Fruit fly (Drosophila melanogaster) whole organism, embryonic: ENCODE measurements around the gene RfC3.

Source experiments
- Atf6 ChIP-seq: fragments of 200-800 bp; sonication (Bioruptor generic); IDR thresholded peaks from 2 replicates; pipeline ENCODE4 v1.3.6; 2022; ENCODE audit warnings: missing biosample characterization, missing genetic modification characterization
- BtbVII ChIP-seq: fragments of 200-800 bp; sonication (Bioruptor generic); optimal IDR thresholded peaks from 3 replicates; lab custom pipeline; 2017; ENCODE audit warnings: missing biosample characterization, mild to moderate bottlenecking, missing genetic modification characterization
- CG11247 ChIP-seq: fragments of 200-800 bp; sonication (Bioruptor generic); IDR thresholded peaks from 2 replicates; pipeline ENCODE4 v1.3.6; 2022; ENCODE audit warnings: missing biosample characterization, missing genetic modification characterization
- CG1233 ChIP-seq: fragments of 200-800 bp; sonication (Bioruptor generic); optimal IDR thresholded peaks from 4 replicates; lab custom pipeline; 2018; ENCODE audit warnings: missing biosample characterization, mild to moderate bottlenecking, missing genetic modification characterization
- CG14860 ChIP-seq: fragments of 200-800 bp; sonication (Bioruptor generic); IDR thresholded peaks from 3 replicates; pipeline ENCODE4 v1.3.6; 2022; ENCODE audit warnings: missing biosample characterization, missing genetic modification characterization; ENCODE audit not compliant: partially characterized antibody
- CG15073 ChIP-seq: fragments of 200-800 bp; sonication (Bioruptor generic); optimal IDR thresholded peaks from 2 replicates; lab custom pipeline; 2016; ENCODE audit warnings: missing biosample characterization, missing genetic modification characterization
- CG15696 ChIP-seq: fragments of 200-800 bp; sonication (Bioruptor generic); optimal IDR thresholded peaks from 2 replicates; lab custom pipeline; 2019; ENCODE audit warnings: missing biosample characterization, mild to moderate bottlenecking, missing genetic modification characterization, moderate library complexity
- CG16779 ChIP-seq: fragments of 200-800 bp; sonication (Bioruptor generic); IDR thresholded peaks from 2 replicates; pipeline ENCODE4 v1.3.6; 2022; ENCODE audit warnings: missing biosample characterization, missing genetic modification characterization
- CG17802 ChIP-seq: fragments of 200-800 bp; sonication (Bioruptor generic); optimal IDR thresholded peaks from 2 replicates; lab custom pipeline; 2018; ENCODE audit warnings: missing biosample characterization, mild to moderate bottlenecking, missing genetic modification characterization, moderate library complexity
- CG18599 ChIP-seq: fragments of 200-800 bp; sonication (Bioruptor generic); optimal IDR thresholded peaks from 3 replicates; lab custom pipeline; 2017; ENCODE audit warnings: missing biosample characterization, missing genetic modification characterization, mild to moderate bottlenecking, moderate library complexity, missing genetic modification reagents
- CG18619 ChIP-seq: fragments of 200-800 bp; sonication (Bioruptor generic); optimal IDR thresholded peaks from 3 replicates; lab custom pipeline; 2017; ENCODE audit warnings: missing biosample characterization, mild to moderate bottlenecking, missing genetic modification characterization
- CG30403 ChIP-seq: fragments of 200-800 bp; sonication (Bioruptor generic); optimal IDR thresholded peaks from 3 replicates; lab custom pipeline; 2016; ENCODE audit warnings: missing biosample characterization, missing genetic modification characterization
- CG31441 ChIP-seq: fragments of 200-800 bp; sonication (Bioruptor generic); IDR thresholded peaks from 2 replicates; pipeline ENCODE4 v1.3.6; 2022; ENCODE audit warnings: missing biosample characterization, missing genetic modification characterization
- CG6791 ChIP-seq: fragments of 200-800 bp; sonication (Bioruptor generic); IDR thresholded peaks from 3 replicates; pipeline ENCODE4 v1.3.6; 2022; ENCODE audit warnings: missing biosample characterization, missing genetic modification characterization; ENCODE audit not compliant: partially characterized antibody
- CG7357 ChIP-seq: fragments of 200-800 bp; sonication (Bioruptor generic); IDR thresholded peaks from 3 replicates; pipeline ENCODE4 v1.3.6; 2022; ENCODE audit warnings: missing biosample characterization, missing genetic modification characterization
- CG8359 ChIP-seq: fragments of 200-800 bp; sonication (Bioruptor generic); optimal IDR thresholded peaks from 2 replicates; lab custom pipeline; 2017; ENCODE audit warnings: missing biosample characterization, mild to moderate bottlenecking, missing genetic modification characterization, borderline replicate concordance
- CG9727 ChIP-seq: fragments of 200-800 bp; sonication (Bioruptor generic); optimal IDR thresholded peaks from 3 replicates; lab custom pipeline; 2017; ENCODE audit warnings: missing biosample characterization, mild to moderate bottlenecking, missing genetic modification characterization
- Chrac-16 ChIP-seq: fragments of 200-800 bp; sonication (Bioruptor generic); optimal IDR thresholded peaks from 3 replicates; lab custom pipeline; 2016; ENCODE audit warnings: missing biosample characterization, missing genetic modification characterization
- D ChIP-seq, 2 experiments: fragments of 200-800 bp in 1 of 2; fragments of >200 bp in 1 of 2; sonication (Bioruptor generic) in 1 of 2; optimal IDR thresholded peaks; 2 replicates in 1 of 2; 3 replicates in 1 of 2; lab custom pipeline; 2017; ENCODE audit warnings: mild to moderate bottlenecking in 1 of 2, missing biosample characterization in 1 of 2, missing genetic modification characterization in 1 of 2, missing genetic modification reagents in 1 of 2
- D19B ChIP-seq: fragments of 200-800 bp; sonication (Bioruptor generic); optimal IDR thresholded peaks from 2 replicates; lab custom pipeline; 2017; ENCODE audit warnings: missing biosample characterization, mild to moderate bottlenecking, missing genetic modification characterization
- Dip3 ChIP-seq: fragments of 200-800 bp; sonication (Bioruptor generic); optimal IDR thresholded peaks from 3 replicates; lab custom pipeline; 2016; ENCODE audit warnings: missing biosample characterization, missing genetic modification characterization
- Drgx ChIP-seq: fragments of 200-800 bp; sonication (Bioruptor generic); IDR thresholded peaks from 2 replicates; pipeline ENCODE4 v1.3.6; 2022; ENCODE audit warnings: missing biosample characterization, missing genetic modification characterization
- Gsc ChIP-seq: fragments of 200-800 bp; sonication (Bioruptor generic); IDR thresholded peaks from 2 replicates; pipeline ENCODE4 v1.3.6; 2022; ENCODE audit warnings: missing biosample characterization, missing genetic modification characterization
- Hand ChIP-seq: fragments of 200-800 bp; sonication (Bioruptor generic); optimal IDR thresholded peaks from 2 replicates; lab custom pipeline; 2017; ENCODE audit warnings: mild to moderate bottlenecking, missing biosample characterization, missing genetic modification reagents, missing genetic modification characterization
- HmgD ChIP-seq: fragments of 200-800 bp; sonication (Bioruptor generic); optimal IDR thresholded peaks from 3 replicates; lab custom pipeline; 2016; ENCODE audit warnings: missing biosample characterization, missing genetic modification characterization
- Jarid2 ChIP-seq: fragments of 200-800 bp; sonication (Bioruptor generic); optimal IDR thresholded peaks from 3 replicates; lab custom pipeline; 2017; ENCODE audit warnings: mild to moderate bottlenecking, missing biosample characterization, missing genetic modification reagents, missing genetic modification characterization
- Taf1 ChIP-seq: fragments of 200-800 bp; sonication (Bioruptor generic); IDR thresholded peaks from 2 replicates; pipeline ENCODE4 v1.3.6; 2022; ENCODE audit warnings: missing biosample characterization, missing genetic modification characterization
- aop ChIP-seq: fragments of 200-800 bp; sonication (Bioruptor generic); IDR thresholded peaks from 2 replicates; pipeline ENCODE4 v1.3.6; 2022; ENCODE audit warnings: missing biosample characterization, missing genetic modification characterization
- ash1 ChIP-seq: fragments of 200-800 bp; sonication (Bioruptor generic); optimal IDR thresholded peaks from 2 replicates; lab custom pipeline; 2018; ENCODE audit warnings: missing biosample characterization, mild to moderate bottlenecking, missing genetic modification characterization
- da ChIP-seq: fragments of 200-800 bp; sonication (Bioruptor generic); optimal IDR thresholded peaks from 2 replicates; lab custom pipeline; 2016; ENCODE audit warnings: missing biosample characterization, missing genetic modification characterization
- danr ChIP-seq: fragments of 200-800 bp; sonication (Bioruptor generic); IDR thresholded peaks from 2 replicates; pipeline ENCODE4 v1.3.6; 2022; ENCODE audit warnings: missing biosample characterization, missing genetic modification characterization
- dmrt99B ChIP-seq: fragments of 200-800 bp; sonication (Bioruptor generic); optimal IDR thresholded peaks from 2 replicates; lab custom pipeline; 2018; ENCODE audit warnings: missing biosample characterization, mild to moderate bottlenecking, missing genetic modification characterization, moderate library complexity
- grn ChIP-seq: fragments of 200-800 bp; sonication (Bioruptor generic); optimal IDR thresholded peaks from 3 replicates; lab custom pipeline; 2017; ENCODE audit warnings: missing biosample characterization, missing genetic modification characterization
- gro ChIP-seq: fragments of 200-800 bp; sonication (Bioruptor generic); optimal IDR thresholded peaks from 2 replicates; lab custom pipeline; 2016; ENCODE audit warnings: missing biosample characterization, missing genetic modification characterization
- gt ChIP-seq: fragments of 200-800 bp; sonication (Bioruptor generic); IDR thresholded peaks from 2 replicates; pipeline ENCODE4 v1.3.6; 2022; ENCODE audit warnings: missing biosample characterization, missing genetic modification characterization
- hb ChIP-seq: fragments of 200-800 bp; sonication (Bioruptor generic); IDR thresholded peaks from 3 replicates; pipeline ENCODE4 v1.3.6; 2022; ENCODE audit warnings: missing biosample characterization, missing genetic modification characterization; ENCODE audit not compliant: partially characterized antibody
- hbn ChIP-seq: fragments of 200-800 bp; sonication (Bioruptor generic); IDR thresholded peaks from 2 replicates; pipeline ENCODE4 v1.3.6; 2022; ENCODE audit warnings: missing biosample characterization, missing genetic modification characterization; ENCODE audit not compliant: partially characterized antibody
- jing ChIP-seq: fragments of 200-800 bp; sonication (Bioruptor generic); optimal IDR thresholded peaks from 2 replicates; lab custom pipeline; 2018; ENCODE audit warnings: missing biosample characterization, mild to moderate bottlenecking, missing genetic modification characterization
- kni ChIP-seq: fragments of 200-800 bp; sonication (Bioruptor generic); optimal IDR thresholded peaks from 3 replicates; lab custom pipeline; 2017; ENCODE audit warnings: mild to moderate bottlenecking, missing biosample characterization, missing genetic modification reagents, missing genetic modification characterization
- prd ChIP-seq, 3 experiments: fragments of >200 bp in 2 of 3; fragments of 200-800 bp in 1 of 3; sonication (Bioruptor generic) in 1 of 3; optimal IDR thresholded peaks in 2 of 3; IDR thresholded peaks in 1 of 3; 2 replicates in 2 of 3; 3 replicates in 1 of 3; pipeline versions ENCODE4 v1.3.6 to Lab custom; 2017 to 2022; ENCODE audit warnings: missing biosample characterization in 1 of 3, missing genetic modification characterization in 1 of 3
- repo ChIP-seq: fragments of 200-800 bp; sonication (Bioruptor generic); optimal IDR thresholded peaks from 2 replicates; lab custom pipeline; 2016; ENCODE audit warnings: missing biosample characterization, missing genetic modification characterization
- rib ChIP-seq: fragments of 200-800 bp; sonication (Bioruptor generic); IDR thresholded peaks from 2 replicates; pipeline ENCODE4 v1.3.6; 2022; ENCODE audit warnings: missing biosample characterization, missing genetic modification characterization
- salm ChIP-seq: fragments of 200-800 bp; sonication (Bioruptor generic); optimal IDR thresholded peaks from 2 replicates; lab custom pipeline; 2018; ENCODE audit warnings: missing biosample characterization, mild to moderate bottlenecking, missing genetic modification characterization
- shn ChIP-seq: fragments of 200-800 bp; sonication (Bioruptor generic); optimal IDR thresholded peaks from 3 replicates; lab custom pipeline; 2016; ENCODE audit warnings: missing biosample characterization, missing genetic modification characterization
- so ChIP-seq: fragments of 200-800 bp; sonication (Bioruptor generic); IDR thresholded peaks from 3 replicates; pipeline ENCODE4 v1.3.6; 2022; ENCODE audit warnings: missing biosample characterization, missing genetic modification characterization
- tio ChIP-seq: fragments of 200-800 bp; sonication (Bioruptor generic); optimal IDR thresholded peaks from 2 replicates; lab custom pipeline; 2017; ENCODE audit warnings: missing biosample characterization, missing genetic modification characterization, inconsistent platforms
- trh ChIP-seq: fragments of 200-800 bp; sonication (Bioruptor generic); optimal IDR thresholded peaks from 2 replicates; lab custom pipeline; 2016; ENCODE audit warnings: missing biosample characterization, missing genetic modification characterization
- twi ChIP-seq: fragments of 200-800 bp; optimal IDR thresholded peaks from 2 replicates; lab custom pipeline; 2019; ENCODE audit warnings: missing biosample characterization, mild to moderate bottlenecking, missing genetic modification characterization, moderate library complexity
- vfl ChIP-seq: fragments of 200-800 bp; sonication (Bioruptor generic); optimal IDR thresholded peaks from 2 replicates; lab custom pipeline; 2016; ENCODE audit warnings: missing biosample characterization, missing genetic modification characterization

The RfC3 gene

DNA sequence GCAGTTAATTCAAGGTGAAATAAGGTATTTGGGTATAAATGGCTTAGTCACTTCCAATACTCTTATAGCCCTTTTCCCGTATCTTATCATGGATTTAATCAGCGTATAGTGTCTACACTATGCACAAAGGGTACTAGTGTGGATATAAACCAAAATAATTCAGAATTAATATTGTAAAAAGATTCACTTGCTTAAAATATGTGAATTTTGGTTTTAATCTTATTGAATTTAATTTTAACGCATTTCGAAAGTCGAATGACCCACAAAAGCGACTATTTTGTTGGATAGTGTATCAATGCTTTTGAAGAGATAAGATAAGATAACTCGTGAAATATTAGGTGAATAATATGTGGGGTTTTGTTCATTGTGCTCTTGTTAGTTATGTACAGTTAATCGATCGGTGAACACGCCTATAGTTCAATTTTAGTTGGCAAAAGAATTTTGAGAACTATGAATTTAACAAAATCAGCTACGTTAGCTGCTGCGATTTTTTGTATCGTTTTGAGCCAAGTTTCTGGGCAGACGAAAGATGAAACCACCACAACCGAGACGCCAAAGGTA, 37.0 kb upstream of the RfC3 start, which contains the start of gene CG5096 (continued):
- TF ChIP-seq CG15696, result peak; percentile 42
- peak; percentile 86 for TF ChIP-seq rib
- 0 out of 2 replicates have a peak, but pooled peaks have one; percentile 60 for TF ChIP-seq CG16779 (GFP tag; lab: Robert Waterston, UW)
- peak; percentile 49 for TF ChIP-seq CG8359 (GFP tag; lab: Kevin White, UChicago)
- TF ChIP-seq D (optimal IDR thresholded peaks at IDR 0.05; lab: Kevin White, UChicago), result no peak
- peak; percentile 64 for TF ChIP-seq D (GFP tag; optimal IDR thresholded peaks at IDR 0.05; lab: Kevin White, UChicago)
- TF ChIP-seq trh (GFP tag; lab: Kevin White, UChicago), result peak; percentile 51
- peak; percentile 84 for TF ChIP-seq CG1233 (GFP tag; lab: Kevin White, UChicago)
- peak; percentile 97 for TF ChIP-seq grn (GFP tag; lab: Kevin White, UChicago)
- TF ChIP-seq CG6791 (GFP tag; lab: Robert Waterston, UW), result no peak
- peak; percentile 95 for TF ChIP-seq Atf6 (GFP tag; lab: Robert Waterston, UW)
- peak; percentile 81 for TF ChIP-seq danr
- TF ChIP-seq jing, result peak; percentile 55
- peak; percentile 82 for TF ChIP-seq Taf1
- peak; percentile 87 for TF ChIP-seq salm (tag; lab: Kevin White, UChicago)
- TF ChIP-seq CG11247 (GFP tag; lab: Robert Waterston, UW), result no peak; the same call in 1 of the 2 replicates
- peak; percentile 39 for TF ChIP-seq repo (GFP tag; lab: Kevin White, UChicago)
- TF ChIP-seq CG9727 (GFP tag; lab: Kevin White, UChicago), result peak; percentile 79
- peak; percentile 18 for TF ChIP-seq shn (GFP tag; lab: Kevin White, UChicago)
- TF ChIP-seq prd (optimal IDR thresholded peaks at IDR 0.05; lab: Kevin White, UChicago), result no peak
- peak; percentile 87 for TF ChIP-seq prd (GFP tag; IDR thresholded peaks at IDR 0.05; lab: Robert Waterston, UW)
- TF ChIP-seq Chrac-16 (GFP tag; lab: Kevin White, UChicago), result peak; percentile 58
- peak; percentile 90 for TF ChIP-seq gro (GFP tag; lab: Kevin White, UChicago)
- TF ChIP-seq BtbVII (GFP tag; lab: Kevin White, UChicago), result peak; percentile 90
- TF ChIP-seq CG15073, result peak; percentile 16
- peak; percentile 68 for TF ChIP-seq tio (GFP tag; lab: Kevin White, UChicago)
- TF ChIP-seq hb (GFP tag; lab: Robert Waterston, UW), result no peak
- TF ChIP-seq Jarid2 (GFP tag; lab: Kevin White, UChicago), result no peak
- peak; percentile 92 for TF ChIP-seq dmrt99B (tag; lab: Kevin White, UChicago)
- no peak for TF ChIP-seq hbn (GFP tag; lab: Robert Waterston, UW)
- TF ChIP-seq so, result peak; percentile 93
- peak; percentile 66 for TF ChIP-seq da (GFP tag; lab: Kevin White, UChicago)
- no peak for TF ChIP-seq CG14860
- TF ChIP-seq CG7357 (GFP tag; lab: Robert Waterston, UW), result peak; percentile 75
- peak; percentile 45 for TF ChIP-seq CG17802
- no peak for TF ChIP-seq kni
- TF ChIP-seq vfl (GFP tag; lab: Kevin White, UChicago), result peak; percentile 57
- TF ChIP-seq HmgD (GFP tag; lab: Kevin White, UChicago), result no peak
- peak; percentile 45; the same call in 1 of the 2 replicates for TF ChIP-seq Drgx (GFP tag; lab: Robert Waterston, UW)
- peak; percentile 87 for TF ChIP-seq Dip3
- no peak for TF ChIP-seq aop (GFP tag; lab: Robert Waterston, UW)
- TF ChIP-seq CG30403 (GFP tag; lab: Kevin White, UChicago), result peak; percentile 85
- TF ChIP-seq gt (GFP tag; lab: Robert Waterston, UW), result no peak
- TF ChIP-seq Gsc (GFP tag; lab: Robert Waterston, UW), result no peak
- peak; percentile 87 for TF ChIP-seq CG31441
- peak; percentile 82 for TF ChIP-seq ash1 (GFP tag; lab: Kevin White, UChicago)
- peak; percentile 83 for TF ChIP-seq CG18619 (GFP tag; lab: Kevin White, UChicago)
- peak; percentile 81 for TF ChIP-seq D19B (GFP tag; lab: Kevin White, UChicago)
- peak; percentile 73 for TF ChIP-seq twi
- TF ChIP-seq CG18599 (GFP tag; lab: Kevin White, UChicago), result peak; percentile 97
- peak; percentile 89 for TF ChIP-seq Hand (GFP tag; lab: Kevin White, UChicago)
